Worm (Caenorhabditis elegans) whole organism, early embryonic: ENCODE measurements around the gene M117.1.

Experiments used
- ama-1 ChIP-seq: fragments of 150-350 bp; optimal IDR thresholded peaks from 2 replicates; lab custom pipeline; 2014
- ceh-36 ChIP-seq: sonication (generic microtip); optimal IDR thresholded peaks from 2 replicates; lab custom pipeline; 2016; ENCODE audit warnings: missing genetic modification characterization, inconsistent platforms, missing compliant biosample characterization
- flt-1 ChIP-seq: fragments of 200-800 bp; sonication (Bioruptor generic); IDR thresholded peaks from 2 replicates; pipeline ENCODE4 v1.3.6; 2022; ENCODE audit warnings: missing genetic modification characterization, missing compliant biosample characterization
- hmbx-1 ChIP-seq: sonication (generic microtip); optimal IDR thresholded peaks from 2 replicates; lab custom pipeline; 2016; ENCODE audit warnings: mild to moderate bottlenecking, missing genetic modification characterization, missing compliant biosample characterization
- hmg-4 ChIP-seq: fragments of 200-800 bp; sonication (Bioruptor generic); optimal IDR thresholded peaks from 2 replicates; lab custom pipeline; 2018; ENCODE audit warnings: mild to moderate bottlenecking, missing genetic modification characterization, missing compliant biosample characterization
- hnd-1 ChIP-seq: sonication (generic microtip); optimal IDR thresholded peaks from 2 replicates; lab custom pipeline; 2016; ENCODE audit warnings: missing genetic modification characterization, missing compliant biosample characterization
- pes-1 ChIP-seq: fragments of 200-800 bp; sonication (Bioruptor generic); IDR thresholded peaks from 2 replicates; pipeline ENCODE4 v1.3.6; 2022; ENCODE audit warnings: missing genetic modification reagents, missing genetic modification characterization, missing compliant biosample characterization
- scrt-1 ChIP-seq: fragments of 200-800 bp; sonication (Bioruptor generic); IDR thresholded peaks from 2 replicates; pipeline ENCODE4 v1.3.6; 2022; ENCODE audit warnings: missing genetic modification characterization, missing compliant biosample characterization
- tbx-37 ChIP-seq: fragments of 200-800 bp; sonication (Bioruptor generic); conservative IDR thresholded peaks from 2 replicates; pipeline ENCODE4 v1.3.6; 2022; ENCODE audit warnings: missing genetic modification reagents, missing genetic modification characterization, missing compliant biosample characterization

DNA sequence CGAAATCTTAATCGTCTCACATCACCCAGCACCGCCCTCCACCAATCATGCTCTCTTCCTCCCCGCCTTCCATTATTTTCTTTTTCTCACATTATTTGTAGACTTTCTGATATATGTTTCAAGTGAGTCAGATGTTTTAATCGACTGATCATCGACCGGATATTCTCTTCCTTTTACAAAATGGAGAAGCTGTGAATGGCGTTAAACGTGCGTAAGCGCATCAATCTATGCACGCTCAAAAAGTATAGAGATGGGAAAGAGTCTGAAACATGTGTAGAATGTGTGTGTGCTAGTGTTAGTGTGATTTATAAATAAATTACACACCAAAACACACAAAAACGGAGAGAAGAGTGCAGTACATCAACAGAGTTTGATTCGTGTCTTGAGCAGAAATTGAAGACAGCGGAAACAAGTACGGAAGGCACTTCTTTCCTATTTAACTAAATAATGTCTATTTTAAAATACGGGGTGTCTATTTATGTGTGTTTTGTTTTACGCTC, 37.0 kb upstream of the M117.1 start:
- TF ChIP-seq flt-1 (GFP tag; lab: Robert Waterston, UW) (no peak), hnd-1 (tag; lab: Kevin White, UChicago) (no peak), ama-1 (no peak), tbx-37 (no peak), hmbx-1 (tag; lab: Kevin White, UChicago) (no peak), ceh-36 (tag; lab: Kevin White, UChicago) (no peak), scrt-1 (GFP tag; lab: Robert Waterston, UW) (no peak), pes-1 (no peak), hmg-4 (GFP tag; lab: Kevin White, UChicago) (no peak)
